Worm (Caenorhabditis elegans) whole organism, early embryonic: Measurements from ENCODE around the gene nduv-2.

Experiments
- B0310.2 ChIP-seq: sonication (generic microtip); optimal IDR thresholded peaks from 2 replicates; lab custom pipeline; 2016; ENCODE audit warnings: mild to moderate bottlenecking, missing genetic modification characterization, missing compliant biosample characterization
- F13C5.2 ChIP-seq: sonication (generic microtip); optimal IDR thresholded peaks from 2 replicates; lab custom pipeline; 2017; ENCODE audit warnings: mild to moderate bottlenecking, missing genetic modification characterization, inconsistent platforms, missing compliant biosample characterization
- aly-1 ChIP-seq: sonication (generic microtip); optimal IDR thresholded peaks from 2 replicates; lab custom pipeline; 2016; ENCODE audit warnings: missing genetic modification characterization, missing compliant biosample characterization
- ama-1 ChIP-seq: fragments of 150-350 bp; optimal IDR thresholded peaks from 2 replicates; lab custom pipeline; 2014
- ceh-13 ChIP-seq: fragments of 200-800 bp; sonication (Bioruptor generic); optimal IDR thresholded peaks from 2 replicates; lab custom pipeline; 2018; ENCODE audit warnings: mild to moderate bottlenecking, missing genetic modification characterization, missing compliant biosample characterization
- ceh-36 ChIP-seq: sonication (generic microtip); optimal IDR thresholded peaks from 2 replicates; lab custom pipeline; 2016; ENCODE audit warnings: missing genetic modification characterization, inconsistent platforms, missing compliant biosample characterization
- flt-1 ChIP-seq: fragments of 200-800 bp; sonication (Bioruptor generic); IDR thresholded peaks from 2 replicates; pipeline ENCODE4 v1.3.6; 2022; ENCODE audit warnings: missing genetic modification characterization, missing compliant biosample characterization
- hmbx-1 ChIP-seq: sonication (generic microtip); optimal IDR thresholded peaks from 2 replicates; lab custom pipeline; 2016; ENCODE audit warnings: mild to moderate bottlenecking, missing genetic modification characterization, missing compliant biosample characterization
- hmg-4 ChIP-seq: fragments of 200-800 bp; sonication (Bioruptor generic); optimal IDR thresholded peaks from 2 replicates; lab custom pipeline; 2018; ENCODE audit warnings: mild to moderate bottlenecking, missing genetic modification characterization, missing compliant biosample characterization
- pes-1 ChIP-seq: fragments of 200-800 bp; sonication (Bioruptor generic); IDR thresholded peaks from 2 replicates; pipeline ENCODE4 v1.3.6; 2022; ENCODE audit warnings: missing genetic modification reagents, missing genetic modification characterization, missing compliant biosample characterization
- sea-1 ChIP-seq: fragments of 200-800 bp; sonication (Bioruptor generic); conservative IDR thresholded peaks from 2 replicates; pipeline ENCODE4 v1.3.6; 2022; ENCODE audit warnings: missing genetic modification characterization, missing compliant biosample characterization
- tbx-11 ChIP-seq: fragments of 200-800 bp; sonication (Bioruptor generic); IDR thresholded peaks from 2 replicates; pipeline ENCODE4 v1.3.6; 2022; ENCODE audit warnings: missing genetic modification characterization, missing compliant biosample characterization
- tbx-37 ChIP-seq: fragments of 200-800 bp; sonication (Bioruptor generic); conservative IDR thresholded peaks from 2 replicates; pipeline ENCODE4 v1.3.6; 2022; ENCODE audit warnings: missing genetic modification reagents, missing genetic modification characterization, missing compliant biosample characterization

DNA sequence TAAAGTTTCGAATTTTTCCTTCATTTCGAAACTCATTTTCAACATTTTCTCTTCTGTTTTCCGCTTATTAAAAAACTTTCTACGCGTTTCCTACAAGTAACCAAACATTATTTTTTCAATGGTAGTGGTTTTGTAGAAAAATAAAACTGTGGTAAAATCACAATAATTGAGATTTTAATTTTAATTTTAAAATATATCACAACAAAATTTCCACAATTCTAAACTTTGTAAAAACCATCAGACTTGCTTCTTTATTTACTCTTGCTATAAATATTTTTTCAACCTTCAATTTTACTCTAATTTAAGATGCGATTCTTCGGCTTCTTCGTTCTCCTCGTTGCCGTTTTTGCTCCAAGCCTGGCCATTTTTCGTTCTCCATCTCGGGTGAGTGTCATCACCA lies 37.5 kb downstream of the nduv-2 start, which contains the start of gene F53F4.17:
- TF ChIP-seq hmbx-1 (tag; lab: Kevin White, UChicago), result no peak
- no peak for TF ChIP-seq hmg-4 (GFP tag; lab: Kevin White, UChicago)
- TF ChIP-seq tbx-37 (GFP tag; lab: Robert Waterston, UW), result no peak
- TF ChIP-seq ama-1 (lab: Kevin White, UChicago), result no peak
- TF ChIP-seq ceh-36 (tag; lab: Kevin White, UChicago), result no peak
- TF ChIP-seq ceh-13 (GFP tag; lab: Kevin White, UChicago), result no peak
- TF ChIP-seq pes-1, result no peak
- no peak for TF ChIP-seq F13C5.2 (tag; lab: Kevin White, UChicago)
- TF ChIP-seq tbx-11 (GFP tag; lab: Robert Waterston, UW), result no peak
- TF ChIP-seq B0310.2 (tag; lab: Kevin White, UChicago), result no peak
- no peak for TF ChIP-seq sea-1 (GFP tag; lab: Robert Waterston, UW)
- no peak for TF ChIP-seq aly-1 (tag; lab: Kevin White, UChicago)
- no peak for TF ChIP-seq flt-1 (GFP tag; lab: Robert Waterston, UW)
